Fruit fly (Drosophila melanogaster) whole organism, embryonic: ENCODE results near the gene CkIIalpha-i3.

ENCODE experiments used
- B-H2 ChIP-seq: fragments of 200-800 bp; sonication (Bioruptor generic); optimal IDR thresholded peaks from 2 replicates; lab custom pipeline; 2018; ENCODE audit warnings: missing biosample characterization, mild to moderate bottlenecking, missing genetic modification characterization
- CG10654 ChIP-seq: fragments of 200-800 bp; sonication (Bioruptor generic); optimal IDR thresholded peaks from 2 replicates; lab custom pipeline; 2016; ENCODE audit warnings: missing biosample characterization, missing genetic modification characterization
- CG10959 ChIP-seq: fragments of 200-800 bp; sonication (Bioruptor generic); IDR thresholded peaks from 2 replicates; pipeline ENCODE4 v1.3.6; 2022; ENCODE audit warnings: missing biosample characterization, missing genetic modification characterization
- CG13894 ChIP-seq: fragments of 200-800 bp; sonication (Bioruptor generic); optimal IDR thresholded peaks from 3 replicates; lab custom pipeline; 2018; ENCODE audit warnings: missing biosample characterization, mild to moderate bottlenecking, missing genetic modification characterization, moderate library complexity
- CG17568 ChIP-seq: fragments of 200-800 bp; sonication (Bioruptor generic); optimal IDR thresholded peaks from 2 replicates; lab custom pipeline; 2018; ENCODE audit warnings: missing biosample characterization, mild to moderate bottlenecking, missing genetic modification characterization, moderate library complexity
- CG18599 ChIP-seq: fragments of 200-800 bp; sonication (Bioruptor generic); optimal IDR thresholded peaks from 3 replicates; lab custom pipeline; 2017; ENCODE audit warnings: missing biosample characterization, missing genetic modification characterization, mild to moderate bottlenecking, moderate library complexity, missing genetic modification reagents
- CG2875 ChIP-seq: fragments of 200-800 bp; sonication (Bioruptor generic); optimal IDR thresholded peaks from 2 replicates; lab custom pipeline; 2017; ENCODE audit warnings: missing biosample characterization, mild to moderate bottlenecking, missing genetic modification characterization, missing genetic modification reagents
- CG31365 ChIP-seq: fragments of 200-800 bp; sonication (Bioruptor generic); optimal IDR thresholded peaks from 2 replicates; lab custom pipeline; 2018; ENCODE audit warnings: missing biosample characterization, mild to moderate bottlenecking, missing genetic modification characterization
- CG3163 ChIP-seq: fragments of 200-800 bp; sonication (Bioruptor generic); optimal IDR thresholded peaks from 3 replicates; lab custom pipeline; 2016; ENCODE audit warnings: missing biosample characterization, missing genetic modification characterization
- CG32532 ChIP-seq: fragments of 200-800 bp; sonication (Bioruptor generic); IDR thresholded peaks from 2 replicates; pipeline ENCODE4 v1.3.6; 2022; ENCODE audit warnings: missing biosample characterization, missing genetic modification characterization
- CG32772 ChIP-seq: fragments of 200-800 bp; sonication (Bioruptor generic); IDR thresholded peaks from 2 replicates; pipeline ENCODE4 v1.3.6; 2022; ENCODE audit warnings: missing biosample characterization, missing genetic modification characterization
- CG3281 ChIP-seq: fragments of 200-800 bp; sonication (Bioruptor generic); optimal IDR thresholded peaks from 3 replicates; lab custom pipeline; 2017; ENCODE audit warnings: missing biosample characterization, mild to moderate bottlenecking, missing genetic modification characterization
- CG3726 ChIP-seq: fragments of 200-800 bp; sonication (Bioruptor generic); IDR thresholded peaks from 3 replicates; pipeline ENCODE4, ENCODE4 v1.3.6; 2022; ENCODE audit warnings: missing biosample characterization, missing genetic modification characterization
- CG3995 ChIP-seq: fragments of 200-800 bp; sonication (Bioruptor generic); optimal IDR thresholded peaks from 3 replicates; lab custom pipeline; 2016; ENCODE audit warnings: missing biosample characterization, missing genetic modification characterization
- CG4360 ChIP-seq: fragments of 200-800 bp; sonication (Bioruptor generic); IDR thresholded peaks from 2 replicates; pipeline ENCODE4 v1.3.6; 2022; ENCODE audit warnings: missing biosample characterization, missing genetic modification characterization
- CG4617 ChIP-seq: fragments of 200-800 bp; sonication (Bioruptor generic); optimal IDR thresholded peaks from 3 replicates; lab custom pipeline; 2016; ENCODE audit warnings: missing biosample characterization, missing genetic modification characterization, borderline replicate concordance
- CG7963 ChIP-seq: fragments of 200-800 bp; sonication (Bioruptor generic); IDR thresholded peaks from 3 replicates; pipeline ENCODE4 v1.3.6; 2022; ENCODE audit warnings: missing biosample characterization, missing genetic modification characterization; ENCODE audit not compliant: partially characterized antibody
- Camta ChIP-seq: fragments of 200-800 bp; sonication (Bioruptor generic); optimal IDR thresholded peaks from 2 replicates; lab custom pipeline; 2016; ENCODE audit warnings: missing biosample characterization, missing genetic modification characterization
- D ChIP-seq, 2 experiments: fragments of 200-800 bp in 1 of 2; fragments of >200 bp in 1 of 2; sonication (Bioruptor generic) in 1 of 2; optimal IDR thresholded peaks; 2 replicates in 1 of 2; 3 replicates in 1 of 2; lab custom pipeline; 2017; ENCODE audit warnings: mild to moderate bottlenecking in 1 of 2, missing biosample characterization in 1 of 2, missing genetic modification characterization in 1 of 2, missing genetic modification reagents in 1 of 2
- H15 ChIP-seq: fragments of 200-800 bp; sonication (Bioruptor generic); IDR thresholded peaks from 3 replicates; pipeline ENCODE4 v1.3.6; 2022; ENCODE audit warnings: missing biosample characterization, missing genetic modification characterization
- Hr39 ChIP-seq: fragments of >200 bp; optimal IDR thresholded peaks from 2 replicates; lab custom pipeline; 2017
- Jarid2 ChIP-seq: fragments of 200-800 bp; sonication (Bioruptor generic); optimal IDR thresholded peaks from 3 replicates; lab custom pipeline; 2017; ENCODE audit warnings: mild to moderate bottlenecking, missing biosample characterization, missing genetic modification reagents, missing genetic modification characterization
- MESR4 ChIP-seq: fragments of 200-800 bp; sonication (Bioruptor generic); optimal IDR thresholded peaks from 2 replicates; lab custom pipeline; 2018; ENCODE audit warnings: missing biosample characterization, mild to moderate bottlenecking, missing genetic modification characterization, moderate library complexity
- Max ChIP-seq: fragments of 200-800 bp; sonication (Bioruptor generic); optimal IDR thresholded peaks from 2 replicates; lab custom pipeline; 2016; ENCODE audit warnings: missing biosample characterization, mild to moderate bottlenecking, missing genetic modification characterization
- Opbp ChIP-seq: fragments of 200-800 bp; sonication (Bioruptor generic); IDR thresholded peaks from 3 replicates; pipeline ENCODE4 v1.3.6; 2022; ENCODE audit warnings: missing biosample characterization, missing genetic modification characterization; ENCODE audit not compliant: partially characterized antibody
- Optix ChIP-seq: fragments of 200-800 bp; sonication (Bioruptor generic); IDR thresholded peaks from 3 replicates; pipeline ENCODE4 v1.3.6; 2022; ENCODE audit warnings: missing biosample characterization, missing genetic modification characterization
- Pdp1 ChIP-seq, 2 experiments: fragments of 200-800 bp; sonication (Bioruptor generic); optimal IDR thresholded peaks; 3 replicates each; lab custom pipeline; 2016; ENCODE audit warnings: missing biosample characterization in 2 of 2, missing genetic modification characterization in 2 of 2, mild to moderate bottlenecking in 1 of 2, moderate library complexity in 1 of 2
- Side ChIP-seq: fragments of 200-800 bp; sonication (Bioruptor generic); optimal IDR thresholded peaks from 2 replicates; lab custom pipeline; 2016; ENCODE audit warnings: missing biosample characterization, missing genetic modification characterization
- YL-1 ChIP-seq: fragments of 200-800 bp; sonication (Bioruptor generic); optimal IDR thresholded peaks from 3 replicates; lab custom pipeline; 2017; ENCODE audit warnings: missing biosample characterization, mild to moderate bottlenecking, missing genetic modification characterization
- ase ChIP-seq: fragments of 200-800 bp; sonication (Bioruptor generic); IDR thresholded peaks from 3 replicates; pipeline ENCODE4 v1.3.6; 2022; ENCODE audit warnings: missing biosample characterization, missing genetic modification characterization
- cg ChIP-seq: fragments of 200-800 bp; sonication (Bioruptor generic); optimal IDR thresholded peaks from 3 replicates; lab custom pipeline; 2019; ENCODE audit warnings: missing biosample characterization, mild to moderate bottlenecking, missing genetic modification characterization, moderate library complexity
- chinmo ChIP-seq: fragments of 200-800 bp; sonication (Bioruptor generic); IDR thresholded peaks from 4 replicates; pipeline ENCODE4 v1.3.6; 2022; ENCODE audit warnings: missing biosample characterization, missing genetic modification characterization; ENCODE audit not compliant: partially characterized antibody
- cwo ChIP-seq: fragments of 200-800 bp; sonication (Bioruptor generic); optimal IDR thresholded peaks from 3 replicates; lab custom pipeline; 2017; ENCODE audit warnings: missing biosample characterization, missing genetic modification characterization, mild to moderate bottlenecking, moderate library complexity, missing genetic modification reagents
- danr ChIP-seq: fragments of 200-800 bp; sonication (Bioruptor generic); IDR thresholded peaks from 2 replicates; pipeline ENCODE4 v1.3.6; 2022; ENCODE audit warnings: missing biosample characterization, missing genetic modification characterization
- dmrt11E ChIP-seq: fragments of 200-800 bp; sonication (Bioruptor generic); optimal IDR thresholded peaks from 3 replicates; lab custom pipeline; 2018; ENCODE audit warnings: missing biosample characterization, mild to moderate bottlenecking, missing genetic modification characterization, moderate library complexity
- en ChIP-seq: fragments of 200-800 bp; sonication (Bioruptor generic); optimal IDR thresholded peaks from 2 replicates; lab custom pipeline; 2016; ENCODE audit warnings: missing biosample characterization, missing genetic modification characterization
- fd64A ChIP-seq: fragments of 200-800 bp; sonication (Bioruptor generic); optimal IDR thresholded peaks from 3 replicates; lab custom pipeline; 2018; ENCODE audit warnings: missing biosample characterization, mild to moderate bottlenecking, missing genetic modification characterization
- ftz-f1 ChIP-seq: fragments of 200-800 bp; sonication (Bioruptor generic); optimal IDR thresholded peaks from 2 replicates; lab custom pipeline; 2016; ENCODE audit warnings: missing biosample characterization, missing genetic modification characterization
- fu2 ChIP-seq: fragments of 200-800 bp; sonication (Bioruptor generic); optimal IDR thresholded peaks from 2 replicates; lab custom pipeline; 2016; ENCODE audit warnings: missing biosample characterization, missing genetic modification characterization
- gcm ChIP-seq: fragments of 200-800 bp; sonication (Bioruptor generic); optimal IDR thresholded peaks from 2 replicates; lab custom pipeline; 2019; ENCODE audit warnings: missing biosample characterization, mild to moderate bottlenecking, missing genetic modification characterization, moderate library complexity
- hkb ChIP-seq, 2 experiments: fragments of 200-800 bp in 1 of 2; fragments of >200 bp in 1 of 2; sonication (Bioruptor generic) in 1 of 2; IDR thresholded peaks in 1 of 2; optimal IDR thresholded peaks in 1 of 2; 2 replicates each; pipeline versions ENCODE4 v1.3.6 to Lab custom; 2017 to 2022; ENCODE audit warnings: missing biosample characterization in 1 of 2, missing genetic modification characterization in 1 of 2
- lab ChIP-seq: fragments of 200-800 bp; sonication (Bioruptor generic); optimal IDR thresholded peaks from 3 replicates; lab custom pipeline; 2017; ENCODE audit warnings: missing biosample characterization, missing genetic modification characterization, mild to moderate bottlenecking, moderate library complexity, missing genetic modification reagents
- lov ChIP-seq, 2 experiments: fragments of 200-800 bp in 1 of 2; fragments of >200 bp in 1 of 2; sonication (Bioruptor generic) in 1 of 2; IDR thresholded peaks in 1 of 2; optimal IDR thresholded peaks in 1 of 2; 2 replicates in 1 of 2; 3 replicates in 1 of 2; pipeline versions ENCODE4 v1.3.6 to Lab custom; 2017 to 2022; ENCODE audit warnings: missing biosample characterization in 1 of 2, missing genetic modification characterization in 1 of 2
- pzg ChIP-seq: fragments of 200-800 bp; sonication (Bioruptor generic); optimal IDR thresholded peaks from 3 replicates; lab custom pipeline; 2018; ENCODE audit warnings: missing biosample characterization, mild to moderate bottlenecking, missing genetic modification characterization, moderate library complexity
- sd ChIP-seq: fragments of 200-800 bp; sonication (Bioruptor generic); optimal IDR thresholded peaks from 3 replicates; lab custom pipeline; 2018; ENCODE audit warnings: missing biosample characterization, mild to moderate bottlenecking, missing genetic modification characterization, moderate library complexity
- sr ChIP-seq: fragments of 200-800 bp; sonication (Bioruptor generic); IDR thresholded peaks from 3 replicates; pipeline ENCODE4 v1.3.6; 2022; ENCODE audit warnings: missing biosample characterization, missing genetic modification characterization
- ttk ChIP-seq: fragments of 200-800 bp; sonication (Bioruptor generic); IDR thresholded peaks from 2 replicates; pipeline ENCODE4 v2.1.2; 2022; ENCODE audit warnings: missing biosample characterization, missing genetic modification characterization

CkIIalpha-i3 gene

dm6 chr3L:687858-688257 is 22.5 kb downstream of the CkIIalpha-i3 start, which contains the start of gene hiro:
hiro (minus strand) TSS chr3L:687958.
- TF ChIP-seq chinmo (0 out of 4 replicates have a peak, but pooled peaks have one; percentile 8), fu2 (GFP tag; lab: Kevin White, UChicago) (no peak), sd (tag; lab: Kevin White, UChicago) (peak; percentile 32), lov (optimal IDR thresholded peaks at IDR 0.05; lab: Kevin White, UChicago) (no peak), lov (GFP tag; IDR thresholded peaks at IDR 0.05; lab: Robert Waterston, UW) (no peak), Optix (GFP tag; lab: Robert Waterston, UW) (no peak), CG3726 (no peak), Camta (no peak), CG10654 (GFP tag; lab: Kevin White, UChicago) (no peak), CG3995 (GFP tag; lab: Kevin White, UChicago) (no peak), CG18599 (no peak), CG4360 (GFP tag; lab: Robert Waterston, UW) (no peak)

DNA sequence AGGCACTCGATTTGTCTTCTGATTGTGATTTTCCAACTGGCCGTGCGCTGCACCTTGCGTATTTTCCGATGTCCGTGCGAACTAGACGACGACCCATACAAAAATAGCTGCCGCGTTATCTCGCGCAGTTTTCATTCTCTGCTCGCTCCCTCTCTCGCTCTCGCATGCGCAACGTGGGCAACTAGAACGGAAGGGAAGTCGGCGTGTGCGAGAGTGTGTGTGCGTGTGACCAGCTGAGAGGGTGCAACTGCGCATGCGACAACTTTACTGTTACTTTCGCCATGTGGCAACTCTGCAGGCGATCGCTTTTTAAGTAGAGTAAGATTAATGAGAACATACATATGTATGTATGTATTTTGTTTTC is 25.0 kb downstream of the CkIIalpha-i3 start, which contains the start of gene ebd1:
Gene ebd1 (minus strand): TSS at position 109 of the 364 bp plus-strand sequence.
- no peak for TF ChIP-seq hkb (optimal IDR thresholded peaks at IDR 0.05; lab: Kevin White, UChicago)
- TF ChIP-seq hkb (GFP tag; IDR thresholded peaks at IDR 0.05; lab: Robert Waterston, UW), result no peak
- no peak for TF ChIP-seq CG17568 (GFP tag; lab: Kevin White, UChicago)
- TF ChIP-seq CG2875 (GFP tag; lab: Kevin White, UChicago), result no peak
- peak; percentile 65 for TF ChIP-seq D (optimal IDR thresholded peaks at IDR 0.05; lab: Kevin White, UChicago)
- TF ChIP-seq D (GFP tag; optimal IDR thresholded peaks at IDR 0.05; lab: Kevin White, UChicago), result no peak
- TF ChIP-seq Pdp1 (GFP tag; optimal IDR thresholded peaks at IDR 0.05; lab: Kevin White, UChicago), result peak in 1 of 2 experiments; percentile 60
- TF ChIP-seq Jarid2 (GFP tag; lab: Kevin White, UChicago), result peak; percentile 10
- no peak for TF ChIP-seq Side (GFP tag; lab: Kevin White, UChicago)
- 0 out of 3 replicates have a peak, but pooled peaks have one; percentile 29 for TF ChIP-seq CG7963 (GFP tag; lab: Robert Waterston, UW)
- peak; percentile 94 for TF ChIP-seq cg (GFP tag; lab: Kevin White, UChicago)
- no peak for TF ChIP-seq sd (tag; lab: Kevin White, UChicago)
- TF ChIP-seq CG32532 (GFP tag; lab: Robert Waterston, UW), result peak; percentile 6; the same call in 1 of the 2 replicates
- no peak for TF ChIP-seq B-H2 (GFP tag; lab: Kevin White, UChicago)
- TF ChIP-seq MESR4 (GFP tag; lab: Kevin White, UChicago), result peak; percentile 17
- TF ChIP-seq danr (GFP tag; lab: Robert Waterston, UW), result no peak
- no peak for TF ChIP-seq dmrt11E
- peak; percentile 17 for TF ChIP-seq CG13894 (tag; lab: Kevin White, UChicago)
- TF ChIP-seq Opbp, result no peak; the same call in 2 of the 3 replicates
- peak; percentile 19 for TF ChIP-seq Max (GFP tag; lab: Kevin White, UChicago)
- no peak for TF ChIP-seq ase (GFP tag; lab: Robert Waterston, UW)
- TF ChIP-seq CG3281 (GFP tag; lab: Kevin White, UChicago), result no peak
- TF ChIP-seq pzg (GFP tag; lab: Kevin White, UChicago), result peak; percentile 24
- peak; percentile 19 for TF ChIP-seq fd64A (GFP tag; lab: Kevin White, UChicago)
- TF ChIP-seq cwo (GFP tag; lab: Kevin White, UChicago), result no peak
- no peak for TF ChIP-seq H15
- TF ChIP-seq CG31365, result no peak
- peak; percentile 43 for TF ChIP-seq ftz-f1 (GFP tag; lab: Kevin White, UChicago)
- TF ChIP-seq Hr39 (lab: Kevin White, UChicago), result no peak
- no peak for TF ChIP-seq CG10959 (GFP tag; lab: Robert Waterston, UW)
- TF ChIP-seq CG4617 (GFP tag; lab: Kevin White, UChicago), result no peak
- peak; percentile 45 for TF ChIP-seq CG3163
- TF ChIP-seq CG32772, result no peak
- TF ChIP-seq sr (GFP tag; lab: Robert Waterston, UW), result 0 out of 3 replicates have a peak, but pooled peaks have one; percentile 3
- TF ChIP-seq YL-1, result peak; percentile 70
- peak; percentile 46; the same call in 1 of the 2 replicates for TF ChIP-seq ttk
- peak; percentile 6 for TF ChIP-seq gcm (GFP tag; lab: Kevin White, UChicago)
- peak; percentile 44 for TF ChIP-seq lab
- TF ChIP-seq en (GFP tag; lab: Kevin White, UChicago), result no peak
